Fruit fly (Drosophila melanogaster) whole organism, embryonic: ENCODE measurements around the gene RpS9.
A peak's percentile ranks its signal among the peaks of the same experiment; 100 is the strongest.

Source experiments
- CG11695 ChIP-seq: fragments of 200-800 bp; sonication (Bioruptor generic); IDR thresholded peaks from 3 replicates; pipeline ENCODE4 v1.3.6; 2022; ENCODE audit warnings: missing biosample characterization, missing genetic modification characterization
- CG12071 ChIP-seq: fragments of 200-800 bp; sonication (Bioruptor generic); optimal IDR thresholded peaks from 3 replicates; lab custom pipeline; 2018; ENCODE audit warnings: missing biosample characterization, mild to moderate bottlenecking, missing genetic modification characterization
- CG13296 ChIP-seq: fragments of 200-800 bp; sonication (Bioruptor generic); optimal IDR thresholded peaks from 3 replicates; lab custom pipeline; 2018; ENCODE audit warnings: missing biosample characterization, mild to moderate bottlenecking, missing genetic modification characterization
- CG14710 ChIP-seq: fragments of 200-800 bp; sonication (Bioruptor generic); optimal IDR thresholded peaks from 3 replicates; lab custom pipeline; 2019; ENCODE audit warnings: missing biosample characterization, mild to moderate bottlenecking, missing genetic modification characterization, moderate library complexity
- CG15269 ChIP-seq: fragments of 200-800 bp; sonication (Bioruptor generic); optimal IDR thresholded peaks from 2 replicates; lab custom pipeline; 2018; ENCODE audit warnings: missing biosample characterization, mild to moderate bottlenecking, missing genetic modification characterization, moderate library complexity
- CG16813 ChIP-seq: fragments of 200-800 bp; sonication (Bioruptor generic); IDR thresholded peaks from 3 replicates; pipeline ENCODE4 v1.3.6; 2022; ENCODE audit warnings: missing biosample characterization, missing genetic modification characterization; ENCODE audit not compliant: partially characterized antibody
- CG16815 ChIP-seq: fragments of 200-800 bp; sonication (Bioruptor generic); optimal IDR thresholded peaks from 3 replicates; lab custom pipeline; 2017; ENCODE audit warnings: missing biosample characterization, mild to moderate bottlenecking, missing genetic modification characterization
- CG17385 ChIP-seq: fragments of 200-800 bp; sonication (Bioruptor generic); optimal IDR thresholded peaks from 3 replicates; lab custom pipeline; 2018; ENCODE audit warnings: missing biosample characterization, mild to moderate bottlenecking, missing genetic modification characterization
- CG17912 ChIP-seq: fragments of 200-800 bp; sonication (Bioruptor generic); optimal IDR thresholded peaks from 2 replicates; lab custom pipeline; 2018; ENCODE audit warnings: missing biosample characterization, mild to moderate bottlenecking, missing genetic modification characterization
- CG18011 ChIP-seq: fragments of 200-800 bp; sonication (Bioruptor generic); optimal IDR thresholded peaks from 2 replicates; lab custom pipeline; 2017; ENCODE audit warnings: missing biosample characterization, missing genetic modification characterization, mild to moderate bottlenecking, moderate library complexity, missing genotype
- CG18262 ChIP-seq: fragments of 200-800 bp; optimal IDR thresholded peaks from 3 replicates; lab custom pipeline; 2019; ENCODE audit warnings: missing biosample characterization, mild to moderate bottlenecking, missing genetic modification characterization, moderate library complexity
- CG18619 ChIP-seq: fragments of 200-800 bp; sonication (Bioruptor generic); optimal IDR thresholded peaks from 3 replicates; lab custom pipeline; 2017; ENCODE audit warnings: missing biosample characterization, mild to moderate bottlenecking, missing genetic modification characterization
- CG5180 ChIP-seq: fragments of 200-800 bp; sonication (Bioruptor generic); optimal IDR thresholded peaks from 3 replicates; lab custom pipeline; 2017; ENCODE audit warnings: missing biosample characterization, missing genetic modification characterization, mild to moderate bottlenecking, moderate library complexity, missing genetic modification reagents
- CG7271 ChIP-seq: fragments of 200-800 bp; sonication (Bioruptor generic); optimal IDR thresholded peaks from 2 replicates; lab custom pipeline; 2018; ENCODE audit warnings: missing biosample characterization, mild to moderate bottlenecking, missing genetic modification characterization, moderate library complexity
- Doc2 ChIP-seq: fragments of 200-800 bp; sonication (Bioruptor generic); IDR thresholded peaks from 2 replicates; pipeline ENCODE4 v1.3.6; 2022; ENCODE audit warnings: missing biosample characterization, missing genetic modification characterization
- Ets97D ChIP-seq: fragments of 200-800 bp; sonication (Bioruptor generic); optimal IDR thresholded peaks from 3 replicates; lab custom pipeline; 2016; ENCODE audit warnings: missing biosample characterization, missing genetic modification characterization
- Fer1 ChIP-seq: fragments of 200-800 bp; sonication (Bioruptor generic); optimal IDR thresholded peaks from 2 replicates; lab custom pipeline; 2017; ENCODE audit warnings: missing biosample characterization, mild to moderate bottlenecking, missing genetic modification characterization
- Fer3 ChIP-seq: fragments of 200-800 bp; sonication (Bioruptor generic); optimal IDR thresholded peaks from 2 replicates; lab custom pipeline; 2018; ENCODE audit warnings: missing biosample characterization, mild to moderate bottlenecking, missing genetic modification characterization, moderate library complexity
- HHEX ChIP-seq: fragments of 200-800 bp; sonication (Bioruptor generic); optimal IDR thresholded peaks from 3 replicates; lab custom pipeline; 2017; ENCODE audit warnings: missing biosample characterization, mild to moderate bottlenecking, missing genetic modification characterization, missing genetic modification reagents
- Jarid2 ChIP-seq: fragments of 200-800 bp; sonication (Bioruptor generic); optimal IDR thresholded peaks from 3 replicates; lab custom pipeline; 2017; ENCODE audit warnings: mild to moderate bottlenecking, missing biosample characterization, missing genetic modification reagents, missing genetic modification characterization
- Med ChIP-seq: fragments of 200-800 bp; sonication (Bioruptor generic); peaks from one replicate; lab custom pipeline; 2016; ENCODE audit warnings: missing biosample characterization, missing genetic modification characterization, mild to moderate bottlenecking, inconsistent platforms, moderate library complexity
- TFAM ChIP-seq: fragments of 200-800 bp; sonication (Bioruptor generic); optimal IDR thresholded peaks from 2 replicates; lab custom pipeline; 2017; ENCODE audit warnings: missing biosample characterization, missing genetic modification characterization, inconsistent platforms
- ara ChIP-seq: fragments of 200-800 bp; sonication (Bioruptor generic); IDR thresholded peaks from 2 replicates; pipeline ENCODE4 v1.3.6; 2022; ENCODE audit warnings: missing biosample characterization, missing genetic modification characterization
- caup ChIP-seq: fragments of 200-800 bp; sonication (Bioruptor generic); optimal IDR thresholded peaks from 3 replicates; lab custom pipeline; 2017; ENCODE audit warnings: missing biosample characterization, mild to moderate bottlenecking, missing genetic modification characterization, moderate library complexity; ENCODE audit not compliant: severe bottlenecking
- chinmo ChIP-seq: fragments of 200-800 bp; sonication (Bioruptor generic); IDR thresholded peaks from 4 replicates; pipeline ENCODE4 v1.3.6; 2022; ENCODE audit warnings: missing biosample characterization, missing genetic modification characterization; ENCODE audit not compliant: partially characterized antibody
- ci ChIP-seq: fragments of 200-800 bp; sonication (Bioruptor generic); IDR thresholded peaks from 3 replicates; pipeline ENCODE4 v1.3.6; 2022; ENCODE audit warnings: missing biosample characterization, missing genetic modification characterization
- cwo ChIP-seq: fragments of 200-800 bp; sonication (Bioruptor generic); optimal IDR thresholded peaks from 3 replicates; lab custom pipeline; 2017; ENCODE audit warnings: missing biosample characterization, missing genetic modification characterization, mild to moderate bottlenecking, moderate library complexity, missing genetic modification reagents
- dimm ChIP-seq: fragments of 200-800 bp; sonication (Bioruptor generic); IDR thresholded peaks from 2 replicates; pipeline ENCODE4 v1.3.6; 2022; ENCODE audit warnings: missing biosample characterization, missing genetic modification characterization
- dm ChIP-seq: fragments of 200-800 bp; sonication (Bioruptor generic); optimal IDR thresholded peaks from 3 replicates; lab custom pipeline; 2016; ENCODE audit warnings: missing biosample characterization, missing genetic modification characterization
- dmrt99B ChIP-seq: fragments of 200-800 bp; sonication (Bioruptor generic); optimal IDR thresholded peaks from 2 replicates; lab custom pipeline; 2018; ENCODE audit warnings: missing biosample characterization, mild to moderate bottlenecking, missing genetic modification characterization, moderate library complexity
- dysf ChIP-seq: fragments of 200-800 bp; sonication (Bioruptor generic); IDR thresholded peaks from 3 replicates; pipeline ENCODE4 v1.3.6; 2022; ENCODE audit warnings: missing biosample characterization, missing genetic modification characterization
- gcm2 ChIP-seq: fragments of 200-800 bp; sonication (Bioruptor generic); optimal IDR thresholded peaks from 2 replicates; lab custom pipeline; 2016; ENCODE audit warnings: missing biosample characterization, missing genetic modification characterization
- insv ChIP-seq, 2 experiments: fragments of 200-800 bp; sonication (Bioruptor generic); optimal IDR thresholded peaks; 3 replicates each; lab custom pipeline; 2016 to 2018; ENCODE audit warnings: missing biosample characterization in 2 of 2, missing genetic modification characterization in 2 of 2
- kah ChIP-seq: fragments of 200-800 bp; sonication (Bioruptor generic); optimal IDR thresholded peaks from 2 replicates; lab custom pipeline; 2018; ENCODE audit warnings: missing biosample characterization, mild to moderate bottlenecking, missing genetic modification characterization
- lab ChIP-seq: fragments of 200-800 bp; sonication (Bioruptor generic); optimal IDR thresholded peaks from 3 replicates; lab custom pipeline; 2017; ENCODE audit warnings: missing biosample characterization, missing genetic modification characterization, mild to moderate bottlenecking, moderate library complexity, missing genetic modification reagents
- nerfin-2 ChIP-seq: fragments of 200-800 bp; sonication (Bioruptor generic); IDR thresholded peaks from 2 replicates; pipeline ENCODE4 v1.3.6; 2022; ENCODE audit warnings: missing biosample characterization, missing genetic modification characterization; ENCODE audit not compliant: partially characterized antibody
- nmo ChIP-seq: fragments of 200-800 bp; sonication (Bioruptor generic); optimal IDR thresholded peaks from 2 replicates; lab custom pipeline; 2018; ENCODE audit warnings: missing biosample characterization, mild to moderate bottlenecking, missing genetic modification characterization, moderate library complexity
- odd ChIP-seq: fragments of 200-800 bp; sonication (Bioruptor generic); optimal IDR thresholded peaks from 2 replicates; lab custom pipeline; 2017; ENCODE audit warnings: missing biosample characterization, mild to moderate bottlenecking, missing genetic modification characterization
- pita ChIP-seq: fragments of 200-800 bp; sonication (Bioruptor generic); optimal IDR thresholded peaks from 2 replicates; lab custom pipeline; 2017; ENCODE audit warnings: missing biosample characterization, mild to moderate bottlenecking, missing genetic modification characterization
- pzg ChIP-seq: fragments of 200-800 bp; sonication (Bioruptor generic); optimal IDR thresholded peaks from 3 replicates; lab custom pipeline; 2018; ENCODE audit warnings: missing biosample characterization, mild to moderate bottlenecking, missing genetic modification characterization, moderate library complexity
- ranshi ChIP-seq: fragments of 200-800 bp; sonication (Bioruptor generic); IDR thresholded peaks from 2 replicates; pipeline ENCODE4 v1.3.6; 2022; ENCODE audit warnings: missing biosample characterization, missing genetic modification characterization
- row ChIP-seq: fragments of 200-800 bp; sonication (Bioruptor generic); IDR thresholded peaks from 3 replicates; pipeline ENCODE4 v1.3.6; 2022; ENCODE audit warnings: missing biosample characterization, missing genetic modification characterization
- sob ChIP-seq: fragments of 200-800 bp; sonication (Bioruptor generic); IDR thresholded peaks from 2 replicates; pipeline ENCODE4 v1.3.6; 2022; ENCODE audit warnings: missing biosample characterization, missing genetic modification characterization
- trem ChIP-seq: fragments of 200-800 bp; optimal IDR thresholded peaks from 3 replicates; lab custom pipeline; 2019; ENCODE audit warnings: missing biosample characterization, mild to moderate bottlenecking, missing genetic modification characterization, moderate library complexity
- twi ChIP-seq: fragments of 200-800 bp; optimal IDR thresholded peaks from 2 replicates; lab custom pipeline; 2019; ENCODE audit warnings: missing biosample characterization, mild to moderate bottlenecking, missing genetic modification characterization, moderate library complexity
- yki ChIP-seq: fragments of >200 bp; optimal IDR thresholded peaks from 3 replicates; lab custom pipeline; 2018
- zen2 ChIP-seq: fragments of 200-800 bp; sonication (Bioruptor generic); IDR thresholded peaks from 3 replicates; pipeline ENCODE4 v1.3.6; 2022; ENCODE audit warnings: missing biosample characterization, missing genetic modification characterization; ENCODE audit not compliant: partially characterized antibody

RpS9 gene

dm6 chr3L:9511287-9512256, at the start of gene RpS9 (continued):
- TF ChIP-seq Jarid2 (peak; percentile 69), sob (GFP tag; lab: Robert Waterston, UW) (peak; percentile 42; the same call in 1 of the 2 replicates), dmrt99B (tag; lab: Kevin White, UChicago) (peak; percentile 13), CG17912 (GFP tag; lab: Kevin White, UChicago) (peak; percentile 77), lab (GFP tag; lab: Kevin White, UChicago) (peak; percentile 58), odd (GFP tag; lab: Kevin White, UChicago) (peak; percentile 48), nerfin-2 (GFP tag; lab: Robert Waterston, UW) (peak; percentile 26; the same call in 1 of the 2 replicates), CG14710 (tag; lab: Kevin White, UChicago) (peak; percentile 53), CG18011 (GFP tag; lab: Kevin White, UChicago) (no peak), CG7271 (peak; percentile 20), CG15269 (tag; lab: Kevin White, UChicago) (peak; percentile 41), pzg (GFP tag; lab: Kevin White, UChicago) (peak; percentile 61), yki (lab: Kevin White, UChicago) (no peak), CG18262 (tag; lab: Kevin White, UChicago) (peak; percentile 45), CG13296 (peak; percentile 75), insv (GFP tag; optimal IDR thresholded peaks at IDR 0.05; lab: Kevin White, UChicago) (peak in 1 of 2 experiments; percentile 38), CG5180 (GFP tag; lab: Kevin White, UChicago) (peak; percentile 4), twi (tag; lab: Kevin White, UChicago) (no peak), Fer3 (tag; lab: Kevin White, UChicago) (peak; percentile 54), trem (tag; lab: Kevin White, UChicago) (peak; percentile 48), ranshi (GFP tag; lab: Robert Waterston, UW) (no peak; the same call in 1 of the 2 replicates), HHEX (GFP tag; lab: Kevin White, UChicago) (peak; percentile 46), ci (GFP tag; lab: Robert Waterston, UW) (peak; percentile 49; the same call in 1 of the 3 replicates), CG11695 (GFP tag; lab: Robert Waterston, UW) (0 out of 3 replicates have a peak, but pooled peaks have one; percentile 11), kah (GFP tag; lab: Kevin White, UChicago) (no peak), TFAM (GFP tag; lab: Kevin White, UChicago) (no peak), Doc2 (GFP tag; lab: Robert Waterston, UW) (no peak), Fer1 (GFP tag; lab: Kevin White, UChicago) (peak; percentile 57), pita (GFP tag; lab: Kevin White, UChicago) (peak; percentile 53), dimm (GFP tag; lab: Robert Waterston, UW) (no peak), CG16815 (GFP tag; lab: Kevin White, UChicago) (no peak), Ets97D (GFP tag; lab: Kevin White, UChicago) (peak; percentile 80), Med (GFP tag; lab: Kevin White, UChicago) (peak; percentile 73), caup (GFP tag; lab: Kevin White, UChicago) (no peak), zen2 (GFP tag; lab: Robert Waterston, UW) (no peak), ara (GFP tag; lab: Robert Waterston, UW) (no peak), dysf (GFP tag; lab: Robert Waterston, UW) (no peak; the same call in 2 of the 3 replicates), CG16813 (GFP tag; lab: Robert Waterston, UW) (peak; percentile 35; the same call in 1 of the 3 replicates), CG18619 (GFP tag; lab: Kevin White, UChicago) (peak; percentile 20), chinmo (GFP tag; lab: Robert Waterston, UW) (no peak), row (GFP tag; lab: Robert Waterston, UW) (no peak), gcm2 (GFP tag; lab: Kevin White, UChicago) (peak; percentile 9), CG12071 (GFP tag; lab: Kevin White, UChicago) (peak; percentile 20), dm (GFP tag; lab: Kevin White, UChicago) (peak; percentile 86), cwo (GFP tag; lab: Kevin White, UChicago) (peak; percentile 21), nmo (peak; percentile 37), CG17385 (GFP tag; lab: Kevin White, UChicago) (peak; percentile 36)
